Fruit fly (Drosophila melanogaster) whole organism, adult: ENCODE data around the gene RanBP3.

Experiments used
- CG5204 ChIP-seq: fragments of 200-800 bp; sonication (Bioruptor generic); optimal IDR thresholded peaks from 2 replicates; lab custom pipeline; 2016; ENCODE audit warnings: missing biosample characterization, missing genetic modification characterization
- bab1 ChIP-seq: fragments of 200-800 bp; sonication (Bioruptor generic); optimal IDR thresholded peaks from 3 replicates; lab custom pipeline; 2019; ENCODE audit warnings: missing biosample characterization, mild to moderate bottlenecking, missing genetic modification characterization, moderate library complexity

- TF ChIP-seq CG5204 (GFP tag; lab: Kevin White, UChicago) (no peak), bab1 (GFP tag; lab: Kevin White, UChicago) (no peak)
Observed at dm6 chr3R:23737676-23738574, 14.7 kb downstream of the RanBP3 start.
